Worm (Caenorhabditis elegans): ENCODE results near the gene clec-229.

DNA sequence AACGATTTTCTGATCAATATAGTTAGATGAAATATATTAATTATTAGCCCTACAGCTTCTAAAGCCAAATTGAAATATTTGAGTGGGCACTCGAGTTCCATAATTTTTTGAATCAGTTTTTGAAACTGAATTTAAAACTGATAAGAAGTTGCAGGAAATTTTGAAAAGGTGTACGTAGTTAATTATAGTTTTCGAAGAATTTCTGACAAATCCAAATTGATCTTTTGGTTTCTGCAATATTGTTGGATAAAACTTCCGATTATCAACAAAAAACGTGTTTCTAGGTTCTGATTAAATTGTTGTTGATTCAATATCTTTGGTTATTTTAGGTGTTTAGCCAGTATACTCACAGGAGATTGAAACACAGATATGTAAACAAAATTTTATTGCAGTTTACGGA lies 34.6 kb downstream of the clec-229 start, which contains the start of gene T26H8.4:
- TF ChIP-seq ceh-82 (tag; optimal IDR thresholded peaks at IDR 0.05): no peak
- no peak for TF ChIP-seq unc-130 (GFP tag; optimal IDR thresholded peaks at IDR 0.05)
- TF ChIP-seq jun-1 (tag; optimal IDR thresholded peaks at IDR 0.05): no peak
- no peak for TF ChIP-seq aly-2 (tag; optimal IDR thresholded peaks at IDR 0.05)
- TF ChIP-seq lin-15B (tag; optimal IDR thresholded peaks at IDR 0.05): no peak
- no peak for TF ChIP-seq Y48G9A.11 (GFP tag; IDR thresholded peaks at IDR 0.05)
- no peak for TF ChIP-seq nhr-76 (tag; optimal IDR thresholded peaks at IDR 0.05)
- TF ChIP-seq nhr-77 (tag; optimal IDR thresholded peaks at IDR 0.05): no peak
- no peak for TF ChIP-seq dmd-6 (GFP tag; IDR thresholded peaks at IDR 0.05)
- no peak for TF ChIP-seq mdl-1 (tag; optimal IDR thresholded peaks at IDR 0.05)
- no peak for TF ChIP-seq sdz-12 (GFP tag; optimal IDR thresholded peaks at IDR 0.05)
